Worm (Caenorhabditis elegans) whole organism, young adult: ENCODE results near the gene C05E11.6.

Experiments
- B0019.2 ChIP-seq: fragments of 200-800 bp; sonication (Bioruptor generic); conservative IDR thresholded peaks from 2 replicates; pipeline ENCODE4 v1.3.6; 2022; ENCODE audit warnings: missing genetic modification reagents, missing genetic modification characterization, missing compliant biosample characterization
- B0035.1 ChIP-seq: sonication (generic microtip); optimal IDR thresholded peaks from 2 replicates; lab custom pipeline; 2016; ENCODE audit warnings: missing genetic modification characterization, mild to moderate bottlenecking, missing compliant biosample characterization, missing genotype, missing genetic modification reagents
- B0261.1 ChIP-seq: sonication (generic microtip); optimal IDR thresholded peaks from 2 replicates; lab custom pipeline; 2016; ENCODE audit warnings: mild to moderate bottlenecking, missing genetic modification characterization, moderate library complexity, missing compliant biosample characterization
- D2030.7 ChIP-seq: fragments of 200-800 bp; sonication (Bioruptor generic); IDR thresholded peaks from 2 replicates; pipeline ENCODE4 v1.3.6; 2022; ENCODE audit warnings: missing genetic modification reagents, missing genetic modification characterization, missing compliant biosample characterization
- F10E7.11 ChIP-seq: sonication (generic microtip); optimal IDR thresholded peaks from 2 replicates; lab custom pipeline; 2017; ENCODE audit warnings: mild to moderate bottlenecking, missing genetic modification characterization, moderate library complexity, missing compliant biosample characterization
- F49E8.2 ChIP-seq: sonication (generic microtip); optimal IDR thresholded peaks from 3 replicates; lab custom pipeline; 2017; ENCODE audit warnings: missing genetic modification characterization, mild to moderate bottlenecking, missing compliant biosample characterization, antibody characterized with exemption, moderate library complexity; ENCODE audit not compliant: insufficient read depth
- T07F8.4 ChIP-seq: sonication (generic microtip); optimal IDR thresholded peaks from 2 replicates; lab custom pipeline; 2016; ENCODE audit warnings: mild to moderate bottlenecking, missing genetic modification characterization, moderate library complexity, missing compliant biosample characterization
- T26A5.8 ChIP-seq: sonication (generic microtip); optimal IDR thresholded peaks from 2 replicates; lab custom pipeline; 2016; ENCODE audit warnings: missing genetic modification characterization, missing compliant biosample characterization
- attf-5 ChIP-seq: fragments of 200-800 bp; sonication (Bioruptor generic); optimal IDR thresholded peaks from 2 replicates; lab custom pipeline; 2018; ENCODE audit warnings: mild to moderate bottlenecking, missing genetic modification characterization, missing compliant biosample characterization
- attf-6 ChIP-seq: fragments of 200-800 bp; sonication (Bioruptor generic); IDR thresholded peaks from 2 replicates; pipeline ENCODE4 v1.3.6; 2022; ENCODE audit warnings: missing genetic modification reagents, missing genetic modification characterization, missing compliant biosample characterization
- cebp-2 ChIP-seq: fragments of 200-800 bp; sonication (Bioruptor generic); IDR thresholded peaks from 2 replicates; pipeline ENCODE4 v1.3.6; 2022; ENCODE audit warnings: missing genetic modification characterization, missing compliant biosample characterization
- ceh-40 ChIP-seq: fragments of 200-800 bp; sonication (Bioruptor generic); IDR thresholded peaks from 2 replicates; pipeline ENCODE4 v1.3.6; 2022; ENCODE audit warnings: missing genetic modification characterization, missing compliant biosample characterization
- ceh-58 ChIP-seq: fragments of 200-800 bp; sonication (Bioruptor generic); IDR thresholded peaks from 2 replicates; pipeline ENCODE4 v1.3.6; 2022; ENCODE audit warnings: missing genetic modification characterization, missing compliant biosample characterization
- ceh-79 ChIP-seq: sonication (generic microtip); optimal IDR thresholded peaks from 2 replicates; lab custom pipeline; 2017; ENCODE audit warnings: mild to moderate bottlenecking, missing genetic modification characterization, missing compliant biosample characterization
- ceh-91 ChIP-seq: fragments of 200-800 bp; sonication (Bioruptor generic); IDR thresholded peaks from 2 replicates; pipeline ENCODE4 v1.3.6; 2022; ENCODE audit warnings: missing genetic modification reagents, missing genetic modification characterization, missing compliant biosample characterization
- dox-1 ChIP-seq: fragments of 200-800 bp; sonication (Bioruptor generic); IDR thresholded peaks from 2 replicates; pipeline ENCODE4 v1.3.6; 2022; ENCODE audit warnings: missing genetic modification reagents, missing genetic modification characterization, missing compliant biosample characterization
- dpff-1 ChIP-seq: sonication (generic microtip); optimal IDR thresholded peaks from 2 replicates; lab custom pipeline; 2017; ENCODE audit warnings: mild to moderate bottlenecking, missing genetic modification characterization, missing compliant biosample characterization
- fkh-3 ChIP-seq: sonication (generic microtip); optimal IDR thresholded peaks from 2 replicates; lab custom pipeline; 2016; ENCODE audit warnings: mild to moderate bottlenecking, missing genetic modification characterization, missing compliant biosample characterization
- gei-17 ChIP-seq: fragments of 200-800 bp; sonication (Bioruptor generic); optimal IDR thresholded peaks from 2 replicates; lab custom pipeline; 2018; ENCODE audit warnings: mild to moderate bottlenecking, missing genetic modification characterization, missing compliant biosample characterization
- hmg-1.2 ChIP-seq: fragments of 200-800 bp; sonication (Bioruptor generic); IDR thresholded peaks from 2 replicates; pipeline ENCODE4 v1.3.6; 2022; ENCODE audit warnings: missing genetic modification reagents, missing genetic modification characterization, missing compliant biosample characterization
- hmg-20 ChIP-seq: fragments of 200-800 bp; sonication (Bioruptor generic); IDR thresholded peaks from 2 replicates; pipeline ENCODE4 v1.3.6; 2022; ENCODE audit warnings: missing genetic modification reagents, missing genetic modification characterization, missing compliant biosample characterization
- hsf-1 ChIP-seq: fragments of 200-800 bp; sonication (Bioruptor generic); IDR thresholded peaks from 2 replicates; pipeline ENCODE4 v1.3.6; 2022; ENCODE audit warnings: missing genetic modification reagents, missing genetic modification characterization, missing compliant biosample characterization
- lin-40 ChIP-seq: sonication (generic microtip); optimal IDR thresholded peaks from 2 replicates; lab custom pipeline; 2016; ENCODE audit warnings: missing genetic modification characterization, mild to moderate bottlenecking, missing compliant biosample characterization, missing genotype, missing genetic modification reagents
- lin-54 ChIP-seq: fragments of 200-800 bp; sonication (Bioruptor generic); optimal IDR thresholded peaks from 2 replicates; lab custom pipeline; 2018; ENCODE audit warnings: mild to moderate bottlenecking, missing genetic modification characterization, missing compliant biosample characterization
- mel-28 ChIP-seq: sonication (generic microtip); optimal IDR thresholded peaks from 2 replicates; lab custom pipeline; 2016; ENCODE audit warnings: borderline replicate concordance, mild to moderate bottlenecking, missing genetic modification characterization, missing compliant biosample characterization
- nhr-80 ChIP-seq: sonication (generic microtip); optimal IDR thresholded peaks from 2 replicates; lab custom pipeline; 2016; ENCODE audit warnings: missing genetic modification characterization, missing compliant biosample characterization
- nhr-90 ChIP-seq: sonication (generic microtip); optimal IDR thresholded peaks from 2 replicates; lab custom pipeline; 2016; ENCODE audit warnings: missing genotype, mild to moderate bottlenecking, missing genetic modification characterization, missing compliant biosample characterization
- pha-4 ChIP-seq: fragments of 150-350 bp; sonication (generic microtip); optimal IDR thresholded peaks from 2 replicates; lab custom pipeline; 2014; ENCODE audit warnings: missing biosample characterization, missing genetic modification reagents, missing genetic modification characterization
- repo-1 ChIP-seq: sonication (generic microtip); optimal IDR thresholded peaks from 2 replicates; lab custom pipeline; 2017; ENCODE audit warnings: mild to moderate bottlenecking, missing genetic modification characterization, missing compliant biosample characterization
- sea-2 ChIP-seq: fragments of 200-800 bp; sonication (Bioruptor generic); IDR thresholded peaks from 2 replicates; pipeline ENCODE4 v1.3.6; 2022; ENCODE audit warnings: missing genetic modification characterization, missing compliant biosample characterization
- snpc-4 ChIP-seq, 5 experiments: fragments of 150-350 bp in 1 of 5; sonication (generic microtip) in 4 of 5; optimal IDR thresholded peaks; 2 replicates each; lab custom pipeline; 2014 to 2018; ENCODE audit warnings: missing genetic modification characterization in 5 of 5, missing biosample characterization in 3 of 5, antibody characterized with exemption in 2 of 5, mild to moderate bottlenecking in 2 of 5, missing compliant biosample characterization in 2 of 5, missing genotype in 2 of 5, moderate library complexity in 2 of 5, missing genetic modification reagents in 1 of 5
- somi-1 ChIP-seq: fragments of 200-800 bp; sonication (Bioruptor generic); optimal IDR thresholded peaks from 2 replicates; lab custom pipeline; 2018; ENCODE audit warnings: mild to moderate bottlenecking, missing genetic modification characterization, missing compliant biosample characterization
- tbp1 ChIP-seq: fragments of 200-800 bp; sonication (Bioruptor generic); optimal IDR thresholded peaks from 2 replicates; lab custom pipeline; 2018; ENCODE audit warnings: mild to moderate bottlenecking, missing genetic modification characterization, missing compliant biosample characterization
- unc-62 ChIP-seq: fragments of 150-350 bp; optimal IDR thresholded peaks from 2 replicates; lab custom pipeline; 2014; ENCODE audit warnings: missing biosample characterization, missing genetic modification reagents, missing genetic modification characterization
- zfh-2 ChIP-seq: fragments of 200-800 bp; sonication (Bioruptor generic); conservative IDR thresholded peaks from 2 replicates; pipeline ENCODE4 v1.3.6; 2022; ENCODE audit warnings: missing genetic modification reagents, missing genetic modification characterization, missing compliant biosample characterization
- ztf-26 ChIP-seq: sonication (generic microtip); optimal IDR thresholded peaks from 2 replicates; lab custom pipeline; 2017; ENCODE audit warnings: missing genetic modification characterization, missing compliant biosample characterization
- ztf-3 ChIP-seq: fragments of 200-800 bp; sonication (Bioruptor generic); optimal IDR thresholded peaks from 2 replicates; lab custom pipeline; 2018; ENCODE audit warnings: mild to moderate bottlenecking, missing genetic modification characterization, missing compliant biosample characterization

C05E11.6 gene

ce11 chrX:4567110-4567509 is 5.1 kb downstream of the C05E11.6 start:
- TF ChIP-seq nhr-80 (tag; lab: Kevin White, UChicago) (peak; percentile 74), B0019.2 (GFP tag; lab: Robert Waterston, UW) (no peak), pha-4 (tag; lab: Kevin White, UChicago) (peak; percentile 15)

DNA sequence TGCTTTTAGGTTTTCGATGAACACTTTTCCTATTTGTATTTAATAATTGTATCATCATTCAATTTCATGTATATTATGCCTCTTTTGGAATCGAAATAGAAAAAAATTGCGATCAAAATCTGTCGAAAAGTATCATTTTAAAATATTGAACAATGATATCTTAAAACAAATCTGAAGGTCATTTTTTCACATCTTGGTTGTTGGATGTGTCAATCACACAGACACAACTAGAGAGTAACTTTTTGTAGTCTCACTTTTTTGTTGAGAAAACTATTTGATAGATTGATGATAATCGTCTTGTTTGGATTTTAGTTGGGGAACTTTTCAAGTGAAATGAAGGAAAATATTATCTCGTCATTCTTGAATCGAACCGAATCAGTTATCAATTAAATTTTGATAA is 7.3 kb downstream of the C05E11.6 start:
- no peak for TF ChIP-seq mel-28 (tag; lab: Kevin White, UChicago)
- TF ChIP-seq, all 124 proteins: peak for 0

- TF ChIP-seq hmg-1.2 (no peak), fkh-3 (tag; lab: Kevin White, UChicago) (no peak), lin-40 (no peak), sea-2 (GFP tag; lab: Robert Waterston, UW) (no peak), somi-1 (GFP tag; lab: Kevin White, UChicago) (no peak), ceh-40 (GFP tag; lab: Robert Waterston, UW) (no peak), B0035.1 (tag; lab: Kevin White, UChicago) (no peak), ztf-3 (GFP tag; lab: Kevin White, UChicago) (no peak), B0261.1 (tag; lab: Kevin White, UChicago) (no peak), lin-54 (GFP tag; lab: Kevin White, UChicago) (no peak), gei-17 (GFP tag; lab: Kevin White, UChicago) (no peak)
These were observed 9.2 kb downstream of the C05E11.6 start, which contains the start of gene amt-1 for ce11 chrX:4571137-4571536. TSS of gene amt-1 (plus strand) at chrX:4571437.

ce11 chrX:4574873-4575272 is 12.9 kb downstream of the C05E11.6 start:
- TF ChIP-seq zfh-2 (GFP tag; lab: Robert Waterston, UW) (no peak), ceh-91 (GFP tag; lab: Robert Waterston, UW) (no peak), F10E7.11 (tag; lab: Kevin White, UChicago) (no peak), hmg-20 (GFP tag; lab: Robert Waterston, UW) (no peak), lin-54 (GFP tag; lab: Kevin White, UChicago) (no peak), ceh-79 (tag; lab: Kevin White, UChicago) (no peak), T26A5.8 (tag; lab: Kevin White, UChicago) (no peak), unc-62 (GFP tag; lab: Kevin White, UChicago) (no peak), ztf-26 (tag; lab: Kevin White, UChicago) (no peak), D2030.7 (no peak), hsf-1 (GFP tag; lab: Robert Waterston, UW) (no peak), B0035.1 (tag; lab: Kevin White, UChicago) (no peak), B0019.2 (GFP tag; lab: Robert Waterston, UW) (no peak), ceh-58 (no peak), snpc-4 (GFP tag; optimal IDR thresholded peaks at IDR 0.05; lab: Kevin White, UChicago) (no peak), snpc-4 (tag; optimal IDR thresholded peaks at IDR 0.05; lab: Kevin White, UChicago) (no peak), repo-1 (no peak)

- no peak for TF ChIP-seq nhr-90
- no peak for TF ChIP-seq F49E8.2 (tag; lab: Kevin White, UChicago)
- TF ChIP-seq tbp1 (GFP tag; lab: Kevin White, UChicago), result no peak
- TF ChIP-seq cebp-2 (GFP tag; lab: Robert Waterston, UW), result no peak
- TF ChIP-seq dpff-1 (tag; lab: Kevin White, UChicago), result no peak
- TF ChIP-seq dox-1, result no peak
- no peak for TF ChIP-seq attf-6
- TF ChIP-seq attf-5, result no peak
- TF ChIP-seq T07F8.4, result no peak
- TF ChIP-seq, all 124 proteins: peak for 0
These were observed 14.3 kb downstream of the C05E11.6 start for ce11 chrX:4576272-4576671.
